Worm (Caenorhabditis elegans) whole organism, L4 larva: Measurements from ENCODE around the gene K10C2.2.

Experiments
- ama-1 ChIP-seq: fragments of 150-350 bp; optimal IDR thresholded peaks from 2 replicates; lab custom pipeline; 2014; ENCODE audit warnings: inconsistent platforms, mixed read lengths
- lin-1 ChIP-seq: fragments of 200-800 bp; sonication (Bioruptor generic); IDR thresholded peaks from 2 replicates; pipeline ENCODE4 v1.3.6; 2022; ENCODE audit warnings: missing genetic modification reagents, missing genetic modification characterization, missing compliant biosample characterization
- lin-15B ChIP-seq: fragments of 150-350 bp; sonication (generic microtip); optimal IDR thresholded peaks from 3 replicates; lab custom pipeline; 2014; ENCODE audit warnings: missing biosample characterization, missing genetic modification characterization
- zip-2 ChIP-seq: fragments of 150-350 bp; optimal IDR thresholded peaks from 2 replicates; lab custom pipeline; 2014; ENCODE audit warnings: missing biosample characterization, missing genetic modification characterization

- TF ChIP-seq ama-1 (lab: Kevin White, UChicago) (no peak), zip-2 (tag; lab: Kevin White, UChicago) (no peak), lin-1 (GFP tag; lab: Robert Waterston, UW) (no peak), lin-15B (no peak)
Measured at ce11 chrX:6430510-6430909, 3.1 kb downstream of the K10C2.2 start, which contains the start of gene ctsa-2.
